Worm (Caenorhabditis elegans): ENCODE results near the gene M02D8.5.

ce11 chrX:8727306-8727705, 34.1 kb downstream of the M02D8.5 start, which contains the start of gene EGAP4.1:
- no peak for TF ChIP-seq skn-1 (tag; optimal IDR thresholded peaks at IDR 0.05)
- TF ChIP-seq mdl-1 (tag; optimal IDR thresholded peaks at IDR 0.05): no peak
- TF ChIP-seq nhr-12 (tag; optimal IDR thresholded peaks at IDR 0.05): no peak
- TF ChIP-seq alr-1 (tag; optimal IDR thresholded peaks at IDR 0.05): no peak
- no peak for TF ChIP-seq elt-3 (tag; optimal IDR thresholded peaks at IDR 0.05)
- TF ChIP-seq zag-1 (tag; optimal IDR thresholded peaks at IDR 0.05): no peak
- TF ChIP-seq nhr-11 (tag; optimal IDR thresholded peaks at IDR 0.05): no peak
- TF ChIP-seq lin-13 (GFP tag; optimal IDR thresholded peaks at IDR 0.05): no peak
- TF ChIP-seq ztf-11 (tag; optimal IDR thresholded peaks at IDR 0.05): no peak
